Fruit fly (Drosophila melanogaster): ENCODE results near the gene ple.

The ple gene

DNA sequence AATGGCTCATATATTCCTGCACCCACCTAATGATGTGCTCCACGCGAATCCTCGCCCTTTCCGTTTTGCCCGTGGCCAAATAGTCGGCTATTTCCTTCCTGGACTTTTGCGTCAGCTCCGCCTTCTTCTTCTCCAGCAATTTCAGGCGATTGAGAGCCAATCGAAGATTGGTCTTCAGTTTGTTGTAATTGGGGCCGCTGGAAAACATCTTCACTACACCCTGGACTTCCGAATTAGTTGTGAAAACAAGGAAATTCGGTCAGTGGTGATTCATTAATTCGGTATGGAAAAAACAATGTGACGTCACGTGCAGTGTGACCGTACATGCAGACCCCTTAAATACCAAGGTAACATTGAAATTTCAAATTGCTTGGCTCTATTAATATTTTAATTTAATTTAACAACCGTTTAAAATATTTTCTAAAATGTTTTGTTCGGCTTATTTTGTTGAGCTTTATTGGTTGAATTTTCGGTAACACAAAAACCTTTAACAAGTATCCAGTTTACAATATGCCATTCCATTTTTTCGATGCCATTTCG, 36.9 kb upstream of the ple start, which contains the start of gene Ist1:
Gene Ist1, minus strand, starts transcription at position 301 of the 540 bp plus-strand sequence.
- TF ChIP-seq OdsH (GFP tag; optimal IDR thresholded peaks at IDR 0.05), result no peak
- peak; percentile 7 for TF ChIP-seq Eip78C (GFP tag)

DNA sequence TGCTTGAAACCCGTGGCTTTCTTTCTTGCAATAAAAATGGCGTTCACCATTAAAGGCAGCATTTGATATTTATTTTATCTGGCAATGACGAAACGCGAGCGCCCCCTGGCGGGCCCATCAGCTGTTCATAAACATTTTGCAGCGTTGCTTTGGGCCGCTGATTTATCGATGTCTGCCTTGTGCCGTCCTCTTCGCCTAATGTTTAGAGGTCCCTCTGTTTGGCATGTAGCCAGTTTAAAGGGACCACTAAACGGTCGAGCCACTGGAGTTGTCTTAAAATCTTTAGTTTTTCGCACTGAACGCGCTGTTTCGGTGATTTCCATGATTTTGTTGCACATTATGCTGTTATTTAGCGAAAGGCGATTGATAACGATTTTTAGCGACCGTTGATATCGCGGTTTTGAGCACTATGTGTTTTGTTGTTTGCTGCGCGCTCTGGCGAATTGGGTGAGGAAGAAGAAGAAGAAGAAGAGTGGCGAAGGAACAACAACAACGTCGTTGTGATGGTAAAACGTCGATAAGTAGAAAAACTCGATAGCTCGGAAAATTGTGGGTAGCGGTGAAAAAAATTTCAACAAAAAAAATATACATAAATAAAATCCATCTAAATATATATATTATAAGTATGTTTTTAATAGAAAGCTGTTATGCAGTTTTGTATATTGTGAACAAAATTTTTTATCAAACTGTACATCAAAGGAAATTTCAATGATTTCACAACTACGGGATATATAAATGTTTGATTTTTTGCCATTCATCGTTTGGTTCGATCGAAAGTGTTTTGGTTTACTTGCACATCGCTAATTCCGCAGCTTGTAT, 33.2 kb upstream of the ple start, which contains the start of the genes velo and Sbds:
Gene velo, minus strand, starts transcription at position 475 of the 819 bp plus-strand sequence.
Gene Sbds, plus strand, starts transcription at position 636 of the 819 bp plus-strand sequence.
- TF ChIP-seq CG6276 (GFP tag; optimal IDR thresholded peaks at IDR 0.05) (no peak), vri (GFP tag; optimal IDR thresholded peaks at IDR 0.05) (no peak), svp (GFP tag) (no peak), spab (GFP tag; optimal IDR thresholded peaks at IDR 0.05) (no peak), Ets21C (GFP tag; optimal IDR thresholded peaks at IDR 0.05) (peak; percentile 18), CG4318 (GFP tag; optimal IDR thresholded peaks at IDR 0.05) (no peak), CG6854 (GFP tag; optimal IDR thresholded peaks at IDR 0.05) (no peak), fd59A (GFP tag; optimal IDR thresholded peaks at IDR 0.05) (no peak), OdsH (GFP tag; optimal IDR thresholded peaks at IDR 0.05) (no peak), Ets96B (tag; optimal IDR thresholded peaks at IDR 0.05) (peak; percentile 33), Sox14 (GFP tag; optimal IDR thresholded peaks at IDR 0.05) (peak; percentile 47), CG11294 (GFP tag; IDR thresholded peaks at IDR 0.05) (no peak), CG8319 (GFP tag; optimal IDR thresholded peaks at IDR 0.05) (no peak), CG3919 (GFP tag; optimal IDR thresholded peaks at IDR 0.05) (no peak), CG8632 (GFP tag; optimal IDR thresholded peaks at IDR 0.05) (peak; percentile 35), CG1621 (tag; optimal IDR thresholded peaks at IDR 0.05) (no peak), cyc (GFP tag; optimal IDR thresholded peaks at IDR 0.05) (peak; percentile 6), Gug (GFP tag; IDR thresholded peaks at IDR 0.05) (no peak), Sox15 (GFP tag; optimal IDR thresholded peaks at IDR 0.05) (no peak), CG6792 (GFP tag; optimal IDR thresholded peaks at IDR 0.05) (no peak), eg (GFP tag; IDR thresholded peaks at IDR 0.05) (peak; percentile 27; the same call in 1 of the 3 replicates), Lpt (GFP tag; optimal IDR thresholded peaks at IDR 0.05) (peak; percentile 13), Smox (GFP tag; optimal IDR thresholded peaks at IDR 0.05) (peak; percentile 16), pdm3 (GFP tag; optimal IDR thresholded peaks at IDR 0.05) (no peak), CG7368 (GFP tag; optimal IDR thresholded peaks at IDR 0.05) (no peak), acj6 (GFP tag; optimal IDR thresholded peaks at IDR 0.05) (peak; percentile 58), CG15336 (GFP tag; IDR thresholded peaks at IDR 0.05) (peak; percentile 36; the same call in 1 of the 2 replicates), CG16779 (tag; optimal IDR thresholded peaks at IDR 0.05) (no peak), fd85E (GFP tag; optimal IDR thresholded peaks at IDR 0.05) (no peak), CG6163 (GFP tag; IDR thresholded peaks at IDR 0.05) (peak; percentile 61), lz (GFP tag; optimal IDR thresholded peaks at IDR 0.05) (peak; percentile 37), CG32006 (GFP tag; optimal IDR thresholded peaks at IDR 0.05) (no peak), CG34406 (GFP tag; optimal IDR thresholded peaks at IDR 0.05) (no peak), CG9139 (GFP tag; optimal IDR thresholded peaks at IDR 0.05) (no peak), Hr39 (GFP tag; optimal IDR thresholded peaks at IDR 0.05) (peak; percentile 19), CG11902 (GFP tag; optimal IDR thresholded peaks at IDR 0.05) (no peak), fkh (GFP tag; optimal IDR thresholded peaks at IDR 0.05) (no peak), net (GFP tag; optimal IDR thresholded peaks at IDR 0.05) (no peak), CG10669 (GFP tag; optimal IDR thresholded peaks at IDR 0.05) (no peak), Sox102F (GFP tag; optimal IDR thresholded peaks at IDR 0.05) (no peak), achi (GFP tag; optimal IDR thresholded peaks at IDR 0.05) (peak; percentile 46), Blimp-1 (GFP tag; optimal IDR thresholded peaks at IDR 0.05) (peak; percentile 44), CG3032 (tag; optimal IDR thresholded peaks at IDR 0.05) (peak; percentile 27), Met (GFP tag; optimal IDR thresholded peaks at IDR 0.05) (peak; percentile 37), CG31627 (GFP tag; optimal IDR thresholded peaks at IDR 0.05) (peak; percentile 25), CG8119 (GFP tag; IDR thresholded peaks at IDR 0.05) (0 out of 3 replicates have a peak, but pooled peaks have one; percentile 46), Eip93F (GFP tag; optimal IDR thresholded peaks at IDR 0.05) (no peak)

Data from whole organism, prepupa.